Worm (Caenorhabditis elegans) whole organism, midembryonic: ENCODE results near the gene rgs-7.

Source experiments
- T22C8.4 ChIP-seq: fragments of 200-800 bp; sonication (Bioruptor generic); IDR thresholded peaks from 2 replicates; pipeline ENCODE4 v1.3.6; 2022; ENCODE audit warnings: missing genetic modification characterization, missing compliant biosample characterization
- cog-1 ChIP-seq: sonication (generic microtip); optimal IDR thresholded peaks from 2 replicates; lab custom pipeline; 2016; ENCODE audit warnings: missing genetic modification characterization, missing compliant biosample characterization
- flt-1 ChIP-seq: fragments of 200-800 bp; sonication (Bioruptor generic); IDR thresholded peaks from 2 replicates; pipeline ENCODE4 v1.3.6; 2022; ENCODE audit warnings: missing genetic modification characterization, missing compliant biosample characterization
- klf-2 ChIP-seq: fragments of 200-800 bp; sonication (Bioruptor generic); conservative IDR thresholded peaks from 2 replicates; pipeline ENCODE4 v1.3.6; 2022; ENCODE audit warnings: missing genetic modification reagents, missing genetic modification characterization, missing compliant biosample characterization
- med-1 ChIP-seq: sonication (generic microtip); optimal IDR thresholded peaks from 2 replicates; lab custom pipeline; 2017; ENCODE audit warnings: missing genetic modification characterization, mild to moderate bottlenecking, missing compliant biosample characterization, antibody characterized with exemption, missing genetic modification reagents; ENCODE audit not compliant: insufficient read depth
- ref-1 ChIP-seq: fragments of 200-800 bp; sonication (Bioruptor generic); conservative IDR thresholded peaks from 2 replicates; pipeline ENCODE4 v1.3.6; 2022; ENCODE audit warnings: missing genetic modification reagents, missing genetic modification characterization, missing compliant biosample characterization
- tab-1 ChIP-seq: fragments of 200-800 bp; sonication (Bioruptor generic); IDR thresholded peaks from 2 replicates; pipeline ENCODE4 v1.3.6; 2022; ENCODE audit warnings: missing genetic modification characterization, missing compliant biosample characterization
- ztf-23 ChIP-seq: fragments of 200-800 bp; sonication (Bioruptor generic); IDR thresholded peaks from 2 replicates; pipeline ENCODE4 v1.3.6; 2022; ENCODE audit warnings: missing genetic modification reagents, missing genetic modification characterization, missing compliant biosample characterization
- ztf-29 ChIP-seq: fragments of 200-800 bp; sonication (Bioruptor generic); IDR thresholded peaks from 2 replicates; pipeline ENCODE4 v1.3.6; 2022; ENCODE audit warnings: missing genetic modification reagents, missing genetic modification characterization, missing compliant biosample characterization

rgs-7 gene

ce11 chrX:3584481-3584880, 42.1 kb downstream of the rgs-7 start:
- TF ChIP-seq tab-1 (GFP tag; lab: Robert Waterston, UW) = no peak
- TF ChIP-seq ztf-29 (GFP tag; lab: Robert Waterston, UW) = no peak
- TF ChIP-seq med-1 (GFP tag; lab: Kevin White, UChicago) = no peak
- no peak for TF ChIP-seq klf-2
- TF ChIP-seq ref-1 (GFP tag; lab: Robert Waterston, UW) = no peak
- TF ChIP-seq flt-1 = no peak
- no peak for TF ChIP-seq ztf-23 (GFP tag; lab: Robert Waterston, UW)
- no peak for TF ChIP-seq T22C8.4 (GFP tag; lab: Robert Waterston, UW)
- no peak for TF ChIP-seq cog-1

DNA sequence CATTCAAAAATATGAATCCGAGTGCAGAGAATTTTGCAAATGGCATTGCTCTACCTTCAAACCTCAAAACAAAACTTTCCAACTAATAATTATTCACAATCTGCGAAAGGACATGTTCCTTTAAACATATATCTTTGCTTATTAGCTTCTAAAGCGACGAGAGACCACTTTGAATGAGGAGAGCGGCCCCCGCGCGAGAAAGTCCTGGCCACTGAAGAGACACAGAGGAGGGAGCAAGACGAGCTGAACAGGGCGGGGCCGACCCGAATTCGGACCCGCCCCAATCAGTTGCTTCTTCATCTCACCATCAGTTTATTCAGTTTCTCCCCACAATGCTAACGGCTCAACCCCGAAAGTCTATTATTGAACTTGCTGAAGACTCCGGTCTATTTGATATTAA, 43.3 kb downstream of the rgs-7 start, which contains the start of gene T27A10.2:
Gene T27A10.2, plus strand, starts transcription at position 333 of the 400 bp plus-strand sequence.
- TF ChIP-seq T22C8.4 (GFP tag; lab: Robert Waterston, UW) (no peak), ztf-23 (GFP tag; lab: Robert Waterston, UW) (no peak)

DNA sequence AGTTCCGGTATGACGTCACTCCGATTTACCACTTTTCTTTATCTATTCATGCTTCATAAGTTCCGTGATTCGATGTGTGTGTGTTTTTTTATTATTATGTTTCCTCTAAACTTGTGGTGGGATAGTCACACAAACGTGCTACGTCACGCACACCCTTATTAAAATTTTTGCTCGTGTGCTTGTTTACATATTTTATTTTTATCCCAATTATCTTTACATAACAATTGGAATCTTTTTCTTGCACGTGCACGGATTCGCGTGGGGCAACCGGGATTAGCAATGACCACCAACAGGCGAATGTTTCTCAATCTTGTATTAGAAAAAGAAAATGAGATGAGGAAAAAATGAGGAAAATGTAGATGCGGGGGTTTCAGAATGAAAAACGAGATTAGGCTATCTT, 48.2 kb downstream of the rgs-7 start:
- no peak for TF ChIP-seq T22C8.4 (GFP tag; lab: Robert Waterston, UW)
- no peak for TF ChIP-seq ref-1 (GFP tag; lab: Robert Waterston, UW)
- TF ChIP-seq ztf-23 (GFP tag; lab: Robert Waterston, UW) = no peak

DNA sequence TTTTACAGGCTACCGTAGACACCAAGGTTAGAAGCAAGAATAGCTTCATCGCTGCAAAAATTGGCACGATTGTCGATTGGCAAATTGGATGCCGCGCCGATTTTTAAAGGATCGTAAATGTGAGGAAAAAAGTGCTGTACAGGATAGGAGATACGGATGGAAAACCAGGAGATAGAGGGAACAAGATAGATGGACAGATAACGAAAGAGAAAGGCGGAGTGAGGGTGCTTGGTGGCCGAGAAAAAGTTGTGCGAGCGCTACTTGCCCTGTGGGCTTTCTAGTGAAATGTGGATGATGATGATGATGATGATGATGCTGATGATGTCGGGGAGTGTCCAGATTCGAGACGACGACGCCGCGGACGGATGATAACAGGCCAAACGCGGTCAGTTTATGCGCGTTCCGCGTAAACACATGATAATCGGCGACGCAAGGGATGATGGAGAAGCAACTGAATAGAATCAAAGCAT, 54.0 kb downstream of the rgs-7 start, which contains the start of gene T27A10.6:
Gene T27A10.6, minus strand, starts transcription at position 51 of the 470 bp plus-strand sequence.
- no peak for TF ChIP-seq ztf-29 (GFP tag; lab: Robert Waterston, UW)
- no peak for TF ChIP-seq cog-1
- TF ChIP-seq flt-1 = no peak
- no peak for TF ChIP-seq tab-1 (GFP tag; lab: Robert Waterston, UW)
- TF ChIP-seq klf-2 = no peak
- TF ChIP-seq ztf-23 (GFP tag; lab: Robert Waterston, UW) = no peak
- no peak for TF ChIP-seq med-1 (GFP tag; lab: Kevin White, UChicago)
- no peak for TF ChIP-seq ref-1 (GFP tag; lab: Robert Waterston, UW)
- TF ChIP-seq T22C8.4 (GFP tag; lab: Robert Waterston, UW) = no peak

DNA sequence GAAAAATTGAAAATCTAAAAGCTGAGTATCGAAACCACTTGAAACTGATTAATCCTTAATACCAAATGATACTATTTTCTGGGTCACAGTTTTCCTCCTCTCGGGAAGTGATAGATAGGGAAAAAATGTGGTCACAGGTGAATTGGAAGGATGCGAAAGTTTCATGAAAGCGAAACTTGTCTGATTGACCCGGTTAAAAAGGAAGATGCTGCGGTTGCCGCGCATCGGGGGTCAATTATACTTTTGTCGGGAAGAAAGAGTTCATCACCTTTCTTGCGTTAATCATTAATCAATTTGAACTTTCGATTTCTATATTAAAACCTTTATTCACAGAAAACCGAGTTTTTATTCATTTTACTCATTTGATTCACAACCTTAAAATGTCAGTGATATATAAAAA, 54.6 kb downstream of the rgs-7 start:
- no peak for TF ChIP-seq tab-1 (GFP tag; lab: Robert Waterston, UW)
- TF ChIP-seq T22C8.4 (GFP tag; lab: Robert Waterston, UW) = no peak
- TF ChIP-seq med-1 (GFP tag; lab: Kevin White, UChicago) = no peak
- no peak for TF ChIP-seq klf-2
- TF ChIP-seq ref-1 (GFP tag; lab: Robert Waterston, UW) = no peak
- no peak for TF ChIP-seq ztf-23 (GFP tag; lab: Robert Waterston, UW)
- TF ChIP-seq flt-1 = no peak
- no peak for TF ChIP-seq cog-1
- TF ChIP-seq ztf-29 (GFP tag; lab: Robert Waterston, UW) = no peak

- TF ChIP-seq ztf-29 (GFP tag; lab: Robert Waterston, UW) = no peak
- no peak for TF ChIP-seq cog-1
- TF ChIP-seq ztf-23 (GFP tag; lab: Robert Waterston, UW) = no peak
- TF ChIP-seq klf-2 = no peak
- TF ChIP-seq med-1 (GFP tag; lab: Kevin White, UChicago) = no peak
- TF ChIP-seq T22C8.4 (GFP tag; lab: Robert Waterston, UW) = no peak
- no peak for TF ChIP-seq flt-1
- no peak for TF ChIP-seq tab-1 (GFP tag; lab: Robert Waterston, UW)
- TF ChIP-seq ref-1 (GFP tag; lab: Robert Waterston, UW) = no peak
Observed at ce11 chrX:3599860-3600259, 57.5 kb downstream of the rgs-7 start.

ce11 chrX:3600390-3600789, 58.0 kb downstream of the rgs-7 start, which contains the start of gene cgr-1:
Gene cgr-1, minus strand, starts transcription at chrX:3600457.
- TF ChIP-seq cog-1 = no peak
- TF ChIP-seq med-1 (GFP tag; lab: Kevin White, UChicago) = no peak
- no peak for TF ChIP-seq klf-2
- no peak for TF ChIP-seq ref-1 (GFP tag; lab: Robert Waterston, UW)
- no peak for TF ChIP-seq flt-1
- no peak for TF ChIP-seq ztf-23 (GFP tag; lab: Robert Waterston, UW)
- TF ChIP-seq ztf-29 (GFP tag; lab: Robert Waterston, UW) = no peak

ce11 chrX:3601531-3601930, 59.2 kb downstream of the rgs-7 start, which contains the start of gene C18B2.3:
Gene C18B2.3, plus strand, starts transcription at chrX:3601831.
- TF ChIP-seq ztf-23 (GFP tag; lab: Robert Waterston, UW) = no peak
- TF ChIP-seq flt-1 = no peak
- TF ChIP-seq med-1 (GFP tag; lab: Kevin White, UChicago) = no peak
- no peak for TF ChIP-seq ztf-29 (GFP tag; lab: Robert Waterston, UW)

- TF ChIP-seq flt-1 (no peak), ztf-23 (GFP tag; lab: Robert Waterston, UW) (no peak), klf-2 (no peak)
Observed at ce11 chrX:3602622-3603021, 60.3 kb downstream of the rgs-7 start.

ce11 chrX:3605727-3606126, 63.4 kb downstream of the rgs-7 start, which contains the start of gene C18B2.4:
Gene C18B2.4, minus strand, starts transcription at chrX:3605741.
- peak; percentile 76 for TF ChIP-seq cog-1
- no peak for TF ChIP-seq klf-2
- TF ChIP-seq tab-1 (GFP tag; lab: Robert Waterston, UW) = 0 out of 2 replicates have a peak, but pooled peaks have one; percentile 32
- no peak for TF ChIP-seq flt-1
- TF ChIP-seq med-1 (GFP tag; lab: Kevin White, UChicago) = no peak
- no peak for TF ChIP-seq ztf-29 (GFP tag; lab: Robert Waterston, UW)
- TF ChIP-seq ref-1 (GFP tag; lab: Robert Waterston, UW) = no peak
